Worm (Caenorhabditis elegans): ENCODE measurements around the gene dap-3.

The dap-3 gene

ce11 chrII:10541923-10542486 is 38.9 kb upstream of the dap-3 start, which contains the start of gene pro-1 (continued):
- TF ChIP-seq nhr-179 (tag; optimal IDR thresholded peaks at IDR 0.05) (no peak), efl-1 (GFP tag; optimal IDR thresholded peaks at IDR 0.05) (no peak), let-526 (GFP tag; IDR thresholded peaks at IDR 0.05) (peak; percentile 84), athp-1 (tag; optimal IDR thresholded peaks at IDR 0.05) (peak; percentile 99), ceh-79 (tag; optimal IDR thresholded peaks at IDR 0.05) (peak; percentile 74), rec-8 (tag; optimal IDR thresholded peaks at IDR 0.05) (no peak), repo-1 (tag; optimal IDR thresholded peaks at IDR 0.05) (peak; percentile 68), hlh-26 (GFP tag; conservative IDR thresholded peaks at IDR 0.05) (no peak), C17E4.6 (GFP tag; IDR thresholded peaks at IDR 0.05) (no peak), ceh-27 (GFP tag; optimal IDR thresholded peaks at IDR 0.05) (peak; percentile 26), F57C9.4 (tag; optimal IDR thresholded peaks at IDR 0.05) (peak; percentile 36), F39B2.1 (GFP tag; IDR thresholded peaks at IDR 0.05) (peak; percentile 74; the same call in 1 of the 2 replicates), B0035.1 (tag; optimal IDR thresholded peaks at IDR 0.05) (peak; percentile 88), dox-1 (GFP tag; IDR thresholded peaks at IDR 0.05) (peak; percentile 67), B0261.1 (tag; optimal IDR thresholded peaks at IDR 0.05) (peak; percentile 18), rcor-1 (GFP tag; IDR thresholded peaks at IDR 0.05) (peak; percentile 52; the same call in 1 of the 2 replicates), ztf-18 (tag; optimal IDR thresholded peaks at IDR 0.05) (no peak), attf-3 (GFP tag; conservative IDR thresholded peaks at IDR 0.05) (peak; percentile 36; the same call in 1 of the 2 replicates), nhr-80 (tag; optimal IDR thresholded peaks at IDR 0.05) (peak; percentile 15), ztf-28 (GFP tag; IDR thresholded peaks at IDR 0.05) (peak; percentile 45; the same call in 1 of the 2 replicates), pha-4 (tag; optimal IDR thresholded peaks at IDR 0.05) (peak; percentile 67), attf-6 (GFP tag; IDR thresholded peaks at IDR 0.05) (no peak), pbrm-1 (GFP tag; IDR thresholded peaks at IDR 0.05) (peak; percentile 94), attf-5 (GFP tag; optimal IDR thresholded peaks at IDR 0.05) (peak; percentile 91), F37B4.10 (GFP tag; IDR thresholded peaks at IDR 0.05) (no peak), cebp-2 (GFP tag; IDR thresholded peaks at IDR 0.05) (peak; percentile 72), egrh-3 (GFP tag; IDR thresholded peaks at IDR 0.05) (no peak), ztf-3 (GFP tag; optimal IDR thresholded peaks at IDR 0.05) (peak; percentile 14), snpc-4 (GFP tag; optimal IDR thresholded peaks at IDR 0.05) (no peak), snpc-4 (tag; optimal IDR thresholded peaks at IDR 0.05) (peak in 2 of 4 experiments; percentile 58 to 67), him-1 (tag; optimal IDR thresholded peaks at IDR 0.05) (no peak), T07F8.4 (tag; optimal IDR thresholded peaks at IDR 0.05) (no peak), Y53G8AR.9 (GFP tag; conservative IDR thresholded peaks at IDR 0.05) (peak; percentile 88), hrde-1 (tag; optimal IDR thresholded peaks at IDR 0.05; ENCODE audit: borderline replicate concordance) (no peak), dpff-1 (tag; optimal IDR thresholded peaks at IDR 0.05) (no peak), lin-54 (GFP tag; optimal IDR thresholded peaks at IDR 0.05) (peak; percentile 74), F23B12.7 (tag; optimal IDR thresholded peaks at IDR 0.05; ENCODE audit: insufficient read depth) (no peak), rpc-1 (optimal IDR thresholded peaks at IDR 0.05) (no peak), rpc-1 (tag; optimal IDR thresholded peaks at IDR 0.05) (no peak), ztf-6 (GFP tag; IDR thresholded peaks at IDR 0.05) (no peak), mxl-1 (tag; optimal IDR thresholded peaks at IDR 0.05) (no peak), C06A6.2 (GFP tag; conservative IDR thresholded peaks at IDR 0.05) (peak; percentile 80), nhr-27 (tag; optimal IDR thresholded peaks at IDR 0.05) (peak; percentile 12), unc-130 (GFP tag; optimal IDR thresholded peaks at IDR 0.05) (no peak), lin-26 (GFP tag; IDR thresholded peaks at IDR 0.05) (no peak; the same call in none of the 2 replicates), sptf-2 (GFP tag; optimal IDR thresholded peaks at IDR 0.05) (no peak), K11D2.4 (GFP tag; IDR thresholded peaks at IDR 0.05) (peak; percentile 86), T26A5.8 (tag; optimal IDR thresholded peaks at IDR 0.05) (peak; percentile 50), F49E8.2 (tag; optimal IDR thresholded peaks at IDR 0.05; ENCODE audit: insufficient read depth) (no peak)
